Worm (Caenorhabditis elegans) whole organism, young adult: ENCODE measurements around the gene C13F10.5.

Experiments used
- ama-1 ChIP-seq, 3 experiments: fragments of 150-350 bp in 1 of 3; sonication (generic microtip) in 2 of 3; optimal IDR thresholded peaks; 2 replicates each; lab custom pipeline; 2014 to 2018; ENCODE audit warnings: missing biosample characterization in 2 of 3, missing genetic modification characterization in 2 of 3, missing genetic modification reagents in 2 of 3
- chd-7 ChIP-seq: sonication (generic microtip); optimal IDR thresholded peaks from 2 replicates; lab custom pipeline; 2016; ENCODE audit warnings: mild to moderate bottlenecking, missing genetic modification characterization, moderate library complexity, missing compliant biosample characterization

ce11 chrV:7166709-7167108 lies 52.2 kb downstream of the C13F10.5 start, which contains the start of gene ugt-36:
- TF ChIP-seq ama-1 (optimal IDR thresholded peaks at IDR 0.05; lab: Kevin White, UChicago) (no peak), ama-1 (GFP tag; optimal IDR thresholded peaks at IDR 0.05; lab: Kevin White, UChicago) (no peak), chd-7 (tag; lab: Kevin White, UChicago) (no peak)
